Fruit fly (Drosophila melanogaster): ENCODE measurements around the gene CG9915.

Gene CG9915

dm6 chrX:16358670-16359320, 45.9 kb upstream of the CG9915 start, which contains the start of the genes U2af50 and PIG-Q (continued):
- peak; percentile 89 for TF ChIP-seq Taf1 (GFP tag; IDR thresholded peaks at IDR 0.05)
- peak; percentile 97 for TF ChIP-seq CG14710 (tag; optimal IDR thresholded peaks at IDR 0.05)
- TF ChIP-seq Ravus (GFP tag; IDR thresholded peaks at IDR 0.05), result peak; percentile 70
- peak; percentile 50; the same call in 1 of the 2 replicates for TF ChIP-seq dati (GFP tag; IDR thresholded peaks at IDR 0.05)
- TF ChIP-seq Mrtf (GFP tag; IDR thresholded peaks at IDR 0.05), result no peak; the same call in 2 of the 3 replicates
- no peak; the same call in 1 of the 3 replicates for TF ChIP-seq ken (GFP tag; IDR thresholded peaks at IDR 0.05)
- TF ChIP-seq CG10274 (GFP tag; optimal IDR thresholded peaks at IDR 0.05), result peak; percentile 70
- TF ChIP-seq croc (GFP tag; conservative IDR thresholded peaks at IDR 0.05), result peak; percentile 90
- TF ChIP-seq ranshi (GFP tag; IDR thresholded peaks at IDR 0.05), result peak; percentile 89
- peak; percentile 63 for TF ChIP-seq CHES-1-like (GFP tag; optimal IDR thresholded peaks at IDR 0.05)
- peak; percentile 92 for TF ChIP-seq CG10979 (tag; optimal IDR thresholded peaks at IDR 0.05)
- peak; percentile 76 for TF ChIP-seq Mad (GFP tag; optimal IDR thresholded peaks at IDR 0.05)
- TF ChIP-seq CG9437 (GFP tag; optimal IDR thresholded peaks at IDR 0.05), result peak; percentile 90
- peak; percentile 47 for TF ChIP-seq CG10565 (GFP tag; optimal IDR thresholded peaks at IDR 0.05)
- peak; percentile 30 for TF ChIP-seq CG11398 (GFP tag; optimal IDR thresholded peaks at IDR 0.05)
- peak; percentile 95 for TF ChIP-seq CG17829 (tag; optimal IDR thresholded peaks at IDR 0.05)
- peak; percentile 98 for TF ChIP-seq CG30020 (tag; optimal IDR thresholded peaks at IDR 0.05)
- TF ChIP-seq CG9727 (GFP tag; optimal IDR thresholded peaks at IDR 0.05), result peak; percentile 93
- TF ChIP-seq CG12155 (GFP tag; optimal IDR thresholded peaks at IDR 0.05), result peak; percentile 89
- peak; percentile 41 for TF ChIP-seq CTCF (GFP tag; optimal IDR thresholded peaks at IDR 0.05)
- TF ChIP-seq gce (GFP tag; IDR thresholded peaks at IDR 0.05), result no peak; the same call in 2 of the 3 replicates
- peak; percentile 89 for TF ChIP-seq tin (GFP tag; optimal IDR thresholded peaks at IDR 0.05)
- no peak for TF ChIP-seq Dek (tag; optimal IDR thresholded peaks at IDR 0.05)
- peak; percentile 46 for TF ChIP-seq ems (GFP tag; optimal IDR thresholded peaks at IDR 0.05)
- TF ChIP-seq CG15011 (GFP tag; optimal IDR thresholded peaks at IDR 0.05), result no peak
- TF ChIP-seq lab (GFP tag; optimal IDR thresholded peaks at IDR 0.05), result no peak
- peak; percentile 70 for TF ChIP-seq rib (GFP tag; IDR thresholded peaks at IDR 0.05)
- peak; percentile 91 for TF ChIP-seq CG7372 (GFP tag; IDR thresholded peaks at IDR 0.05)
- peak; percentile 52 for TF ChIP-seq CG4854 (GFP tag; optimal IDR thresholded peaks at IDR 0.05)
- TF ChIP-seq BEAF-32 (GFP tag; optimal IDR thresholded peaks at IDR 0.05), result peak; percentile 63
- no peak; the same call in 1 of the 2 replicates for TF ChIP-seq Rx (GFP tag; IDR thresholded peaks at IDR 0.05)
- peak; percentile 58 for TF ChIP-seq wek (GFP tag; optimal IDR thresholded peaks at IDR 0.05)
- peak; percentile 97 for TF ChIP-seq nmo (GFP tag; optimal IDR thresholded peaks at IDR 0.05)
- TF ChIP-seq Rfx (GFP tag; IDR thresholded peaks at IDR 0.05), result peak; percentile 93
- peak; percentile 95 for TF ChIP-seq PHDP (tag; optimal IDR thresholded peaks at IDR 0.05)
- TF ChIP-seq CG15696 (tag; optimal IDR thresholded peaks at IDR 0.05), result peak; percentile 92
- TF ChIP-seq CG7271 (tag; optimal IDR thresholded peaks at IDR 0.05), result peak; percentile 84
- TF ChIP-seq Usf (GFP tag; optimal IDR thresholded peaks at IDR 0.05), result peak; percentile 91
- TF ChIP-seq corto (GFP tag; optimal IDR thresholded peaks at IDR 0.05), result no peak
- peak; percentile 85 for TF ChIP-seq CG2202 (tag; optimal IDR thresholded peaks at IDR 0.05)
- TF ChIP-seq caup (GFP tag; optimal IDR thresholded peaks at IDR 0.05; ENCODE audit: severe bottlenecking), result peak; percentile 89
- no peak for TF ChIP-seq CG34224 (GFP tag; IDR thresholded peaks at IDR 0.05; ENCODE audit: partially characterized antibody)
- TF ChIP-seq onecut (GFP tag; IDR thresholded peaks at IDR 0.05), result peak; percentile 83
- TF ChIP-seq CG12744 (GFP tag; optimal IDR thresholded peaks at IDR 0.05), result no peak
- TF ChIP-seq CG7839 (tag; optimal IDR thresholded peaks at IDR 0.05), result peak; percentile 96
- no peak for TF ChIP-seq lov (optimal IDR thresholded peaks at IDR 0.05)
- no peak; the same call in 2 of the 3 replicates for TF ChIP-seq lov (GFP tag; IDR thresholded peaks at IDR 0.05)
- no peak for TF ChIP-seq Sin3A (optimal IDR thresholded peaks at IDR 0.05)
- TF ChIP-seq CG7745 (tag; optimal IDR thresholded peaks at IDR 0.05), result peak; percentile 13
- TF ChIP-seq pnt (GFP tag; optimal IDR thresholded peaks at IDR 0.05), result no peak
- no peak for TF ChIP-seq ham (GFP tag; IDR thresholded peaks at IDR 0.05)

All from whole organism, embryonic.